Fruit fly (Drosophila melanogaster) whole organism, adult: ENCODE measurements around the gene dpr20.
A peak's percentile ranks its signal among the peaks of the same experiment; 100 is the strongest.

Experiments used
- CG11617 ChIP-seq: fragments of 200-800 bp; sonication (Bioruptor generic); optimal IDR thresholded peaks from 2 replicates; lab custom pipeline; 2017; ENCODE audit warnings: mild to moderate bottlenecking, missing biosample characterization, missing genetic modification reagents, missing genetic modification characterization
- CG12768 ChIP-seq: fragments of 200-800 bp; sonication (Bioruptor generic); optimal IDR thresholded peaks from 2 replicates; lab custom pipeline; 2017; ENCODE audit warnings: missing biosample characterization, missing genetic modification characterization, mild to moderate bottlenecking, moderate library complexity, missing genetic modification reagents
- CG14711 ChIP-seq: fragments of 200-800 bp; sonication (Bioruptor generic); optimal IDR thresholded peaks from 2 replicates; lab custom pipeline; 2018; ENCODE audit warnings: missing biosample characterization, mild to moderate bottlenecking, missing genetic modification characterization, moderate library complexity
- CG1620 ChIP-seq: fragments of 200-800 bp; sonication (Bioruptor generic); optimal IDR thresholded peaks from 2 replicates; lab custom pipeline; 2016; ENCODE audit warnings: missing biosample characterization, missing genetic modification characterization
- CG33017 ChIP-seq: fragments of 200-800 bp; sonication (Bioruptor generic); optimal IDR thresholded peaks from 2 replicates; lab custom pipeline; 2018; ENCODE audit warnings: missing biosample characterization, mild to moderate bottlenecking, missing genetic modification characterization, moderate library complexity
- CG5204 ChIP-seq: fragments of 200-800 bp; sonication (Bioruptor generic); optimal IDR thresholded peaks from 2 replicates; lab custom pipeline; 2016; ENCODE audit warnings: missing biosample characterization, missing genetic modification characterization
- CG7045 ChIP-seq: fragments of 200-800 bp; sonication (Bioruptor generic); optimal IDR thresholded peaks from 2 replicates; lab custom pipeline; 2017; ENCODE audit warnings: missing biosample characterization, mild to moderate bottlenecking, missing genetic modification characterization
- CG7101 ChIP-seq: fragments of 200-800 bp; sonication (Bioruptor generic); optimal IDR thresholded peaks from 2 replicates; lab custom pipeline; 2018; ENCODE audit warnings: missing biosample characterization, mild to moderate bottlenecking, missing genetic modification characterization, moderate library complexity
- Clk ChIP-seq: fragments of 200-800 bp; sonication (Bioruptor generic); optimal IDR thresholded peaks from 2 replicates; lab custom pipeline; 2017; ENCODE audit warnings: missing biosample characterization, missing genetic modification characterization
- Crg-1 ChIP-seq: fragments of 200-800 bp; sonication (Bioruptor generic); optimal IDR thresholded peaks from 2 replicates; lab custom pipeline; 2016; ENCODE audit warnings: missing biosample characterization, missing genetic modification characterization
- Hr96 ChIP-seq: fragments of 200-800 bp; sonication (Bioruptor generic); optimal IDR thresholded peaks from 2 replicates; lab custom pipeline; 2016; ENCODE audit warnings: missing biosample characterization, missing genetic modification characterization
- Mnt ChIP-seq: fragments of 200-800 bp; sonication (Bioruptor generic); optimal IDR thresholded peaks from 2 replicates; lab custom pipeline; 2016; ENCODE audit warnings: missing biosample characterization, mild to moderate bottlenecking, missing genetic modification characterization
- bab1 ChIP-seq: fragments of 200-800 bp; sonication (Bioruptor generic); optimal IDR thresholded peaks from 3 replicates; lab custom pipeline; 2019; ENCODE audit warnings: missing biosample characterization, mild to moderate bottlenecking, missing genetic modification characterization, moderate library complexity
- cic ChIP-seq: fragments of 200-800 bp; sonication (Bioruptor generic); optimal IDR thresholded peaks from 2 replicates; lab custom pipeline; 2017; ENCODE audit warnings: missing biosample characterization, mild to moderate bottlenecking, missing genetic modification characterization, moderate library complexity
- cnc ChIP-seq, 2 experiments: fragments of >200 bp; optimal IDR thresholded peaks; 2 replicates each; lab custom pipeline; 2017
- kay ChIP-seq: fragments of 200-800 bp; sonication (Bioruptor generic); peaks from one replicate; lab custom pipeline; 2016; ENCODE audit warnings: missing biosample characterization, missing genetic modification characterization, borderline replicate concordance
- pad ChIP-seq: fragments of 200-800 bp; sonication (Bioruptor generic); optimal IDR thresholded peaks from 3 replicates; lab custom pipeline; 2017; ENCODE audit warnings: missing biosample characterization, missing genetic modification characterization, mild to moderate bottlenecking, moderate library complexity, missing genetic modification reagents
- tj ChIP-seq: fragments of 200-800 bp; sonication (Bioruptor generic); optimal IDR thresholded peaks from 3 replicates; lab custom pipeline; 2017; ENCODE audit warnings: missing biosample characterization, mild to moderate bottlenecking, missing genetic modification characterization, moderate library complexity
- toe ChIP-seq: fragments of 200-800 bp; sonication (Bioruptor generic); optimal IDR thresholded peaks from 2 replicates; lab custom pipeline; 2016; ENCODE audit warnings: missing biosample characterization, missing genetic modification characterization

The dpr20 gene

DNA sequence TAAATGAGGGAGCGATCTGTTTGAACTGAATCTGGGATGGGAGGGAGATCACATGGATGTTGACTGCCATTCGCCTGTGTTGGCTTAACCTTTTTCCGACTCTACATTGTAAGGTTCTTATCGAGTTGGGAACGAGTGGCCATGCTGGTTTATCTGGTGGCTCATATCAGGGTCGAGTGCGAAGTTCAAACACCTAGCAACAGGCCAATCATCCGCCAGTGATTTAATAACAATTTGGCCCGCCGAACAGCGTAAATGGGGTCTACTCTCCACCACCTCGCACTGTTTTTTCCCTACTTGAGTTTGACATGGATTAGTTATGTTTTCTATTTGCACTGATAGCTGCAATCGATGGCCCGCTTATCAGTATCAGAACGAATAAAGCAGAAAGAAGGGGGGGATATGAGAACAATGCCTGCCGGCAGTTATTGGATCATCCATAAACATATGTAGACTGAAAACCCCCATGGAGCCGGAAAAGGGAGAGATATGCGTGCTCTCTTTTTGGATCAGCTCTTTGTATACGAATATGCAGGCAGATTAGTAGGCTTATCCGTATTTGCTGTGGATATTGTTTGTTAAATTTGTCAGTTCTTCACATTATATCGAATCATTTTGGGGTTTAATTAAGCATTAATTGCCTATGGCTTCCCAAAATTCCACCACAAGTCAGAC lies 30.5 kb upstream of the dpr20 start:
- TF ChIP-seq CG7045 (peak; percentile 1), CG11617 (no peak), CG7101 (tag; lab: Kevin White, UChicago) (no peak), tj (no peak), Hr96 (GFP tag; lab: Kevin White, UChicago) (no peak), CG14711 (no peak), Mnt (no peak), Crg-1 (GFP tag; lab: Kevin White, UChicago) (no peak), pad (GFP tag; lab: Kevin White, UChicago) (peak; percentile 7), CG12768 (peak; percentile 24)

DNA sequence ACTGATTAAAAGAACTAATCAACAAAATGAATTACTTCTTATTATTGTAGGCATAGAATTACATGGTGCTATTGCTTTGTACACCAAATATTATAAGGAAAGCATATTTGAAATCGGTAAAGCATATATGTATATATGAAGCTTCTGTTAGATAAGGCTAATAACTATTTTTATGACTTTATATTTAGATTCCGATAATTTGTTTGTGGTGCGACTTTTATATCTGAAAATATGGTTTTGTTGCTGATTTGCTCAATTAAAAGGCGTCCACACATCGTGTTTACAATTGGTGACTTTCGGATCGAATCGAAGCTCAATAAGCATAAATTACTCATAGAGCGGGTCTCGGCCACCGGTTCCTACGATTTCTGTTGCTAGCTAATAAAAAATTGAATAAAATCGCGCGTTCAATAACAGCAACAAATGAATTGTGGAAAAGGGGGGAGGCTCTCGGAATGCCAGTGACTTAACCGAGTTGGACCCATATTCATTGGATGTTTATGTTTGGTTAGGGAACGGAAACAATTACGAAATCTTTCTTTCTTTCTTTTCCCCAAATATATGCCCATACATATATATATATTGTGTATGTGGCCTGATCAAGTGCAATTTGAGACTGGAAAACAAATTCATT lies 28.7 kb upstream of the dpr20 start:
- TF ChIP-seq cic (GFP tag; lab: Kevin White, UChicago) (no peak), tj (peak; percentile 66)

DNA sequence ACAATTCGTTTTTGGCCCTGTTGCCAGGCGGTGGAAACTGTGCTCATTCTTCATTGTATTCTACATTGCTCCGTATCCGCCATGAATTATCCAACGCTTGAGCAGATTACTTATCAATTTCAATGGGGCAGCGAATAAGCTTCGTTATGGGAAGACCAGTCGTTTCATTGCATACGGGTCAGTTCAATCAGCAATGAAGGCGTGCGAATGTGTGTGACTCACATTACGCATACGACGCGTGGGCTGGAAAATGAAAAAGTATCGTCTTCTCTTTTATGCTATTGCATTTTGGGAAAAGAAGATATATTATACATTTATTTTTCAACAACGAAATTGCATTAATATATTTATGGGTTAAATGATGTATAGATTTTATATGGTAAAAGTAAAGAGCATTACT lies 28.0 kb upstream of the dpr20 start:
- TF ChIP-seq Mnt (no peak), CG14711 (no peak), Crg-1 (GFP tag; lab: Kevin White, UChicago) (no peak), tj (no peak), CG33017 (tag; lab: Kevin White, UChicago) (no peak), Hr96 (GFP tag; lab: Kevin White, UChicago) (no peak), CG11617 (no peak), kay (GFP tag; lab: Kevin White, UChicago) (peak; percentile 79)

DNA sequence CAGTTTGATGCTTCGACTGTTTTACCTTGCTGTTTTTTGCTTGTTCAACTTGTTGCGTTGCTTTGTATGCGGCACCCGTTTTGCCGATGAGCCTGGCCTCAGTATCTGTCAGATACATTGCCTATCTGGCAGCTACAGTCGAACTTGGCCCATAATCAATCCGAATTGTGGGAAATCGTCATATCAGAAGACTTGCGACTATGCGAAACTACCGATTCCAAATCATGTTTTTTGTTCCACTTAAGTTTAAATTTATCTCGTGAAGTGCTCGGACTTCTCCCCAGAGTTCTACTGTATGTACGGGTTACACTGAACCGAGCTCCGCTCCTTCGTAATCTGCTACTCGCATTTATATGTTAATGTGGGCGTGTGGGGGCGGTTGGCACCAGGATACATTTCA lies 27.2 kb upstream of the dpr20 start:
- TF ChIP-seq CG33017 (tag; lab: Kevin White, UChicago) (no peak), CG7045 (no peak), Hr96 (GFP tag; lab: Kevin White, UChicago) (no peak), Mnt (no peak), cnc (optimal IDR thresholded peaks at IDR 0.05; lab: Kevin White, UChicago) (no peak), CG7101 (tag; lab: Kevin White, UChicago) (no peak), kay (GFP tag; lab: Kevin White, UChicago) (no peak), bab1 (no peak), CG11617 (no peak), Clk (no peak), CG5204 (GFP tag; lab: Kevin White, UChicago) (no peak), cic (GFP tag; lab: Kevin White, UChicago) (no peak), pad (GFP tag; lab: Kevin White, UChicago) (no peak), Crg-1 (GFP tag; lab: Kevin White, UChicago) (no peak), CG1620 (GFP tag; lab: Kevin White, UChicago) (no peak), CG14711 (no peak), CG12768 (no peak), toe (GFP tag; lab: Kevin White, UChicago) (no peak), tj (no peak)

DNA sequence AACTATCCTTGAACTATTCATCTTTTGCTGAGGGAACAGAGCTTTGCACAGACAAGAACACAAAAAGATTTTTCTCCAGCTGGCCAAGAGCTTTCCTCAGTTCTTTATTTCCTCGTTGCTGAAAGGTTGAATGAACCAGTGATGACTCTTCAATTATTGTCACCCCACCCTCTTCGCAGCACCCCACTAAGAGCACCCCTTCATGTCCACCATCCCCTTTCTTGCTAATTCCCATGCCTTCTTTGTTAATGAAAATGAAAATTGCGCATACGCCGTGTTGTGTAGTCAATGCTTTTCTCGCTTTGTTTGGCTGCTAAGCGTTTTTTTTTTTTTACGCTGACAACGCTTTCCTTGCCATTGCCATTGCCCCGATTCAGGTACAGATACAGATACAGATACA lies 26.7 kb upstream of the dpr20 start:
- no peak for TF ChIP-seq CG12768
- TF ChIP-seq cic (GFP tag; lab: Kevin White, UChicago): no peak
- no peak for TF ChIP-seq CG7101 (tag; lab: Kevin White, UChicago)
- TF ChIP-seq Clk: no peak
- no peak for TF ChIP-seq CG33017 (tag; lab: Kevin White, UChicago)
- TF ChIP-seq tj: peak; percentile 83
- TF ChIP-seq pad (GFP tag; lab: Kevin White, UChicago): no peak
- TF ChIP-seq CG7045: no peak

DNA sequence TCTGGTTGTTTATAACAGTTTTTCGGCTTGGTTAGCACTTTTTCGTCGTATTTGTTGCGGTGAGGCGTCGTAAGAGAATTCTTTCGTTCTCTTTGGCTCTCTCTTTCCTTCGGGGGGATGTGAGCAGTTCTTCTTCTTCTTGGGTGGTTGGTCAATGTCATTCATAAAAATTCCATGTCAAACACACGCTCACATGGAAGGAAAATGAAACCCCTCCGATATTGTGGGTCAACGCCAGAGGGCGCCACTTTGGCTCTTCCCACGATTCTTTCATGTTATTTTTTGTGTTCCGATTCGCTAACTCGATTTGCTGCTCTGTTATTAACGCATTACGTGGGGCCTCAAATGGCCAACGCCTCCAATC lies 25.8 kb upstream of the dpr20 start:
- TF ChIP-seq tj (peak; percentile 11), cnc (optimal IDR thresholded peaks at IDR 0.05; lab: Kevin White, UChicago) (no peak), CG14711 (no peak)

DNA sequence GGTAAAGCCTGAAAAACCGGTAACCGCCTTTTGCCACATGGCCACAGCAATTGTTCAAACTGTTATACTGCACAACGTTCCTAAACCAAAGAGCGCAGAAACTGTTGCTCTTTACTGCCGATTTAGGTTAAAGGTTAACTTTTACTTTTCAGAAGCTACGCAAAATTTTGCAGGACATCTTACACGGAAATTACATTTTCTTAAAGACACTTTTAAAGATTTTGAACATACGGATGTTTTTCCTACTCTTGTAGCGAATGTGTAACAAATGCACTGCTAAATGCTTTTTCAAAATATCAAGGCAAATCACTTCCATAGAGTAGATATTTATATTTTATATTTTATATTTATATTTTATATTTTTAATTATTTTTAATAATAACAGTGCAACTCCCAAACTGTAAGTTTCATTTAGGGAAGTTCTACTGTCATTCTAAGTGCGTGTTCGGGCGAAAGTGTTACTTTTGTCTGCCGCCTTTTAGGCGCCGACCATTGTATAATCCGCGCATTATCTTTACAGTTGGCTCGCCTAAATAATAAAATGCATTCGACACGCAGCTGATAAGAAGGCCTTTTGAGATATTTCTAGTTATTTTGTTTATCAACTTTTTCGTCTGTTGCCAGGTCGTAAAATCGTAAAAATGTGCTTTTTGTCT lies 25.3 kb upstream of the dpr20 start:
- TF ChIP-seq toe (GFP tag; lab: Kevin White, UChicago): no peak
- TF ChIP-seq kay (GFP tag; lab: Kevin White, UChicago): peak; percentile 76
- peak; percentile 22 for TF ChIP-seq CG7045
